Fruit fly (Drosophila melanogaster) whole organism, embryonic: ENCODE results near the gene Rab19.

Experiments used
- Bgb ChIP-seq: fragments of 200-800 bp; sonication (Bioruptor generic); IDR thresholded peaks from 2 replicates; pipeline ENCODE4 v1.3.6; 2022; ENCODE audit warnings: missing biosample characterization, missing genetic modification characterization; ENCODE audit not compliant: partially characterized antibody
- CG12299 ChIP-seq: fragments of 200-800 bp; sonication (Bioruptor generic); optimal IDR thresholded peaks from 2 replicates; lab custom pipeline; 2018; ENCODE audit warnings: missing biosample characterization, mild to moderate bottlenecking, missing genetic modification characterization
- CG1603 ChIP-seq: fragments of 200-800 bp; sonication (Bioruptor generic); optimal IDR thresholded peaks from 2 replicates; lab custom pipeline; 2019; ENCODE audit warnings: missing biosample characterization, mild to moderate bottlenecking, missing genetic modification characterization, moderate library complexity
- CG17328 ChIP-seq: fragments of 200-800 bp; sonication (Bioruptor generic); IDR thresholded peaks from 2 replicates; pipeline ENCODE4 v1.3.6; 2022; ENCODE audit warnings: missing biosample characterization, missing genetic modification characterization
- CG17361 ChIP-seq: fragments of 200-800 bp; sonication (Bioruptor generic); IDR thresholded peaks from 3 replicates; pipeline ENCODE4 v1.3.6; 2022; ENCODE audit warnings: missing biosample characterization, missing genetic modification characterization
- CG4707 ChIP-seq: fragments of 200-800 bp; sonication (Bioruptor generic); optimal IDR thresholded peaks from 2 replicates; lab custom pipeline; 2018; ENCODE audit warnings: missing biosample characterization, mild to moderate bottlenecking, missing genetic modification characterization, moderate library complexity
- CG4854 ChIP-seq: fragments of 200-800 bp; sonication (Bioruptor generic); optimal IDR thresholded peaks from 2 replicates; lab custom pipeline; 2016; ENCODE audit warnings: missing biosample characterization, missing genetic modification characterization, inconsistent platforms
- CG7372 ChIP-seq: fragments of 200-800 bp; sonication (Bioruptor generic); IDR thresholded peaks from 2 replicates; pipeline ENCODE4 v1.3.6; 2022; ENCODE audit warnings: missing biosample characterization, missing genetic modification characterization
- CG7556 ChIP-seq: fragments of 200-800 bp; sonication (Bioruptor generic); optimal IDR thresholded peaks from 2 replicates; lab custom pipeline; 2017; ENCODE audit warnings: missing biosample characterization, mild to moderate bottlenecking, missing genetic modification characterization
- CG9437 ChIP-seq: fragments of 200-800 bp; sonication (Bioruptor generic); optimal IDR thresholded peaks from 2 replicates; lab custom pipeline; 2018; ENCODE audit warnings: missing biosample characterization, mild to moderate bottlenecking, missing genetic modification characterization
- Drgx ChIP-seq: fragments of 200-800 bp; sonication (Bioruptor generic); IDR thresholded peaks from 2 replicates; pipeline ENCODE4 v1.3.6; 2022; ENCODE audit warnings: missing biosample characterization, missing genetic modification characterization
- H15 ChIP-seq: fragments of 200-800 bp; sonication (Bioruptor generic); IDR thresholded peaks from 3 replicates; pipeline ENCODE4 v1.3.6; 2022; ENCODE audit warnings: missing biosample characterization, missing genetic modification characterization
- HLHmδ ChIP-seq: fragments of 200-800 bp; sonication (Bioruptor generic); optimal IDR thresholded peaks from 2 replicates; lab custom pipeline; 2018; ENCODE audit warnings: missing biosample characterization, mild to moderate bottlenecking, missing genetic modification characterization, moderate library complexity
- Hr78 ChIP-seq, 2 experiments: fragments of 200-800 bp in 1 of 2; fragments of >200 bp in 1 of 2; sonication (Bioruptor generic) in 1 of 2; optimal IDR thresholded peaks; 2 replicates each; lab custom pipeline; 2017 to 2019; ENCODE audit warnings: missing biosample characterization in 2 of 2, missing genetic modification characterization in 2 of 2, mild to moderate bottlenecking in 1 of 2, moderate library complexity in 1 of 2
- Lpt ChIP-seq: fragments of >200 bp; optimal IDR thresholded peaks from 2 replicates; lab custom pipeline; 2018; ENCODE audit warnings: missing biosample characterization, missing genetic modification characterization
- Max ChIP-seq: fragments of 200-800 bp; sonication (Bioruptor generic); optimal IDR thresholded peaks from 2 replicates; lab custom pipeline; 2016; ENCODE audit warnings: missing biosample characterization, mild to moderate bottlenecking, missing genetic modification characterization
- Sox102F ChIP-seq: fragments of 200-800 bp; sonication (Bioruptor generic); optimal IDR thresholded peaks from 2 replicates; lab custom pipeline; 2018; ENCODE audit warnings: missing biosample characterization, mild to moderate bottlenecking, missing genetic modification characterization, moderate library complexity
- bowl ChIP-seq: fragments of 200-800 bp; sonication (Bioruptor generic); IDR thresholded peaks from 2 replicates; pipeline ENCODE4 v1.3.6; 2022; ENCODE audit warnings: missing biosample characterization, missing genetic modification characterization
- btn ChIP-seq: fragments of 200-800 bp; sonication (Bioruptor generic); optimal IDR thresholded peaks from 2 replicates; lab custom pipeline; 2016; ENCODE audit warnings: missing biosample characterization, missing genetic modification characterization
- cato ChIP-seq: fragments of 200-800 bp; sonication (Bioruptor generic); optimal IDR thresholded peaks from 2 replicates; lab custom pipeline; 2016; ENCODE audit warnings: missing biosample characterization, missing genetic modification characterization, borderline replicate concordance
- chinmo ChIP-seq: fragments of 200-800 bp; sonication (Bioruptor generic); IDR thresholded peaks from 4 replicates; pipeline ENCODE4 v1.3.6; 2022; ENCODE audit warnings: missing biosample characterization, missing genetic modification characterization; ENCODE audit not compliant: partially characterized antibody
- cwo ChIP-seq: fragments of 200-800 bp; sonication (Bioruptor generic); optimal IDR thresholded peaks from 3 replicates; lab custom pipeline; 2017; ENCODE audit warnings: missing biosample characterization, missing genetic modification characterization, mild to moderate bottlenecking, moderate library complexity, missing genetic modification reagents
- gfzf ChIP-seq: fragments of 200-800 bp; sonication (Bioruptor generic); optimal IDR thresholded peaks from 2 replicates; lab custom pipeline; 2016; ENCODE audit warnings: missing biosample characterization, mild to moderate bottlenecking, missing genetic modification characterization, moderate library complexity
- gsb-n ChIP-seq: fragments of 200-800 bp; sonication (Bioruptor generic); optimal IDR thresholded peaks from 3 replicates; lab custom pipeline; 2018; ENCODE audit warnings: missing biosample characterization, mild to moderate bottlenecking, missing genetic modification characterization
- knrl ChIP-seq: fragments of 200-800 bp; sonication (Bioruptor generic); IDR thresholded peaks from 3 replicates; pipeline ENCODE4 v1.3.6; 2022; ENCODE audit warnings: missing biosample characterization, missing genetic modification characterization; ENCODE audit not compliant: partially characterized antibody
- lola ChIP-seq, 3 experiments: fragments of >200 bp in 2 of 3; fragments of 200-800 bp in 1 of 3; sonication (Bioruptor generic) in 1 of 3; optimal IDR thresholded peaks; 2 replicates each; lab custom pipeline; 2017 to 2019; ENCODE audit warnings: missing biosample characterization in 3 of 3, missing genetic modification characterization in 3 of 3, mild to moderate bottlenecking in 1 of 3, moderate library complexity in 1 of 3
- maf-S ChIP-seq: fragments of 200-800 bp; sonication (Bioruptor generic); optimal IDR thresholded peaks from 2 replicates; lab custom pipeline; 2016; ENCODE audit warnings: missing biosample characterization, missing genetic modification characterization
- nom ChIP-seq: fragments of 200-800 bp; sonication (Bioruptor generic); optimal IDR thresholded peaks from 2 replicates; lab custom pipeline; 2017; ENCODE audit warnings: missing biosample characterization, missing genetic modification characterization, mild to moderate bottlenecking, moderate library complexity, missing genetic modification reagents
- sd ChIP-seq: fragments of 200-800 bp; sonication (Bioruptor generic); optimal IDR thresholded peaks from 3 replicates; lab custom pipeline; 2018; ENCODE audit warnings: missing biosample characterization, mild to moderate bottlenecking, missing genetic modification characterization, moderate library complexity
- sima ChIP-seq: fragments of 200-800 bp; sonication (Bioruptor generic); optimal IDR thresholded peaks from 2 replicates; lab custom pipeline; 2016; ENCODE audit warnings: missing biosample characterization, missing genetic modification characterization
- sr ChIP-seq: fragments of 200-800 bp; sonication (Bioruptor generic); IDR thresholded peaks from 3 replicates; pipeline ENCODE4 v1.3.6; 2022; ENCODE audit warnings: missing biosample characterization, missing genetic modification characterization

Gene Rab19

dm6 chr3L:8325559-8325958, 28.7 kb downstream of the Rab19 start, which contains the start of gene CG34461:
Gene CG34461, plus strand, starts transcription at chr3L:8325859.
- TF ChIP-seq knrl (GFP tag; lab: Robert Waterston, UW) (no peak), maf-S (GFP tag; lab: Kevin White, UChicago) (no peak), CG12299 (tag; lab: Kevin White, UChicago) (no peak), CG4854 (GFP tag; lab: Kevin White, UChicago) (no peak), sr (GFP tag; lab: Robert Waterston, UW) (no peak), sima (GFP tag; lab: Kevin White, UChicago) (no peak), cato (no peak), gfzf (GFP tag; lab: Kevin White, UChicago) (no peak), CG4707 (GFP tag; lab: Kevin White, UChicago) (no peak), nom (GFP tag; lab: Kevin White, UChicago) (no peak), Max (GFP tag; lab: Kevin White, UChicago) (no peak)

- TF ChIP-seq Lpt: no peak
- TF ChIP-seq CG17328 (GFP tag; lab: Robert Waterston, UW): no peak
Measured at dm6 chr3L:8328283-8328682, 31.5 kb downstream of the Rab19 start, which contains the start of gene CG34462. Gene CG34462, plus strand, starts transcription at chr3L:8328583.

dm6 chr3L:8329005-8329404, 32.2 kb downstream of the Rab19 start:
- TF ChIP-seq Hr78 (GFP tag; optimal IDR thresholded peaks at IDR 0.05; lab: Kevin White, UChicago) (no peak), chinmo (GFP tag; lab: Robert Waterston, UW) (0 out of 4 replicates have a peak, but pooled peaks have one; percentile 41), CG12299 (tag; lab: Kevin White, UChicago) (no peak), lola (GFP tag; optimal IDR thresholded peaks at IDR 0.05; lab: Kevin White, UChicago) (peak in 1 of 3 experiments; percentile 76), btn (GFP tag; lab: Kevin White, UChicago) (no peak), Bgb (GFP tag; lab: Robert Waterston, UW) (0 out of 2 replicates have a peak, but pooled peaks have one; percentile 25)
- TF ChIP-seq, all 482 proteins: peak for 3

dm6 chr3L:8331414-8331813, 34.6 kb downstream of the Rab19 start:
- TF ChIP-seq CG7372 (peak; percentile 80), bowl (GFP tag; lab: Robert Waterston, UW) (no peak), CG9437 (GFP tag; lab: Kevin White, UChicago) (peak; percentile 65)

dm6 chr3L:8333574-8333973, 36.8 kb downstream of the Rab19 start:
- peak; percentile 29; the same call in 1 of the 2 replicates for TF ChIP-seq Drgx (GFP tag; lab: Robert Waterston, UW)
- TF ChIP-seq gsb-n (tag; lab: Kevin White, UChicago): no peak

dm6 chr3L:8334338-8334737, 37.5 kb downstream of the Rab19 start:
- TF ChIP-seq CG7556 (GFP tag; lab: Kevin White, UChicago) (no peak), Sox102F (GFP tag; lab: Kevin White, UChicago) (peak; percentile 16), CG17361 (GFP tag; lab: Robert Waterston, UW) (no peak), sd (tag; lab: Kevin White, UChicago) (no peak), CG1603 (tag; lab: Kevin White, UChicago) (peak; percentile 13), cwo (GFP tag; lab: Kevin White, UChicago) (no peak), H15 (GFP tag; lab: Robert Waterston, UW) (no peak), HLHmδ (GFP tag; lab: Kevin White, UChicago) (no peak)
